Worm (Caenorhabditis elegans) whole organism, L4 larva: Measurements from ENCODE around the gene scly-1.

Experiments used
- F44E2.7 ChIP-seq: fragments of 200-800 bp; sonication (Bioruptor generic); IDR thresholded peaks from 2 replicates; pipeline ENCODE4 v2.1.2; 2022; ENCODE audit warnings: missing genetic modification characterization, missing compliant biosample characterization
- T20F7.1 ChIP-seq: fragments of 200-800 bp; sonication (Bioruptor generic); optimal IDR thresholded peaks from 2 replicates; lab custom pipeline; 2018; ENCODE audit warnings: mild to moderate bottlenecking, missing genetic modification characterization, missing compliant biosample characterization
- T26A8.4 ChIP-seq: fragments of 200-800 bp; sonication (Bioruptor generic); IDR thresholded peaks from 2 replicates; pipeline ENCODE4 v1.3.6; 2022; ENCODE audit warnings: missing genetic modification characterization, missing compliant biosample characterization
- Y105C5A.15 ChIP-seq: fragments of 200-800 bp; sonication (Bioruptor generic); IDR thresholded peaks from 2 replicates; pipeline ENCODE4 v1.3.6; 2022; ENCODE audit warnings: missing genetic modification characterization, missing compliant biosample characterization
- ZK546.5 ChIP-seq, 2 experiments: sonication (generic microtip); optimal IDR thresholded peaks; 2 replicates each; lab custom pipeline; 2017; ENCODE audit warnings: missing biosample characterization in 2 of 2, missing genetic modification characterization in 2 of 2
- aha-1 ChIP-seq: fragments of 150-350 bp; peaks from one replicate; lab custom pipeline; 2014; ENCODE audit warnings: missing biosample characterization, missing genetic modification characterization
- aly-2 ChIP-seq: sonication (generic microtip); optimal IDR thresholded peaks from 2 replicates; lab custom pipeline; 2018; ENCODE audit warnings: missing biosample characterization, missing genetic modification characterization
- ceh-82 ChIP-seq: sonication (generic microtip); optimal IDR thresholded peaks from 2 replicates; lab custom pipeline; 2017; ENCODE audit warnings: missing biosample characterization, missing genetic modification characterization
- ces-1 ChIP-seq: fragments of 150-350 bp; sonication (generic microtip); optimal IDR thresholded peaks from 4 replicates; lab custom pipeline; 2014; ENCODE audit warnings: missing biosample characterization, missing genetic modification reagents, missing genetic modification characterization
- daf-19 ChIP-seq: fragments of 200-800 bp; sonication (Bioruptor generic); conservative IDR thresholded peaks from 2 replicates; pipeline ENCODE4 v1.3.6; 2022; ENCODE audit warnings: missing genetic modification characterization, missing compliant biosample characterization
- dmd-6 ChIP-seq: fragments of 200-800 bp; sonication (Bioruptor generic); IDR thresholded peaks from 2 replicates; pipeline ENCODE4 v1.3.6; 2022; ENCODE audit warnings: missing genetic modification reagents, missing genetic modification characterization, missing compliant biosample characterization
- dmd-8 ChIP-seq: fragments of 200-800 bp; sonication (Bioruptor generic); IDR thresholded peaks from 2 replicates; pipeline ENCODE4 v1.3.6; 2022; ENCODE audit warnings: missing genetic modification characterization, missing compliant biosample characterization
- egl-43 ChIP-seq: fragments of 200-800 bp; sonication (Bioruptor generic); IDR thresholded peaks from 2 replicates; pipeline ENCODE4 v1.3.6; 2022; ENCODE audit warnings: missing genetic modification reagents, missing genetic modification characterization, missing compliant biosample characterization
- fos-1 ChIP-seq: fragments of 150-350 bp; optimal IDR thresholded peaks from 2 replicates; lab custom pipeline; 2014; ENCODE audit warnings: missing biosample characterization, missing genetic modification characterization
- gei-8 ChIP-seq: fragments of 200-800 bp; sonication (Bioruptor generic); optimal IDR thresholded peaks from 2 replicates; lab custom pipeline; 2018; ENCODE audit warnings: mild to moderate bottlenecking, missing genetic modification characterization, missing compliant biosample characterization
- hmg-1.1 ChIP-seq: fragments of 200-800 bp; sonication (Bioruptor generic); IDR thresholded peaks from 2 replicates; pipeline ENCODE4 v1.3.6; 2022; ENCODE audit warnings: missing genetic modification reagents, missing genetic modification characterization, missing compliant biosample characterization
- lin-1 ChIP-seq: fragments of 200-800 bp; sonication (Bioruptor generic); IDR thresholded peaks from 2 replicates; pipeline ENCODE4 v1.3.6; 2022; ENCODE audit warnings: missing genetic modification reagents, missing genetic modification characterization, missing compliant biosample characterization
- lin-29 ChIP-seq: fragments of 200-800 bp; sonication (Bioruptor generic); IDR thresholded peaks from 2 replicates; pipeline ENCODE4 v1.3.6; 2022; ENCODE audit warnings: missing genetic modification reagents, missing genetic modification characterization, missing compliant biosample characterization
- madf-5 ChIP-seq, 2 experiments: fragments of 200-800 bp; sonication (Bioruptor generic); IDR thresholded peaks; 2 replicates each; pipeline ENCODE4 v1.3.6; 2022; ENCODE audit warnings: missing compliant biosample characterization in 2 of 2, missing genetic modification characterization in 2 of 2
- mdt-29 ChIP-seq: fragments of 200-800 bp; sonication (Bioruptor generic); IDR thresholded peaks from 2 replicates; pipeline ENCODE4 v1.3.6; 2022; ENCODE audit warnings: missing genetic modification reagents, missing genetic modification characterization, missing compliant biosample characterization
- mes-2 ChIP-seq: sonication (generic microtip); optimal IDR thresholded peaks from 2 replicates; lab custom pipeline; 2016; ENCODE audit warnings: missing genotype, mild to moderate bottlenecking, missing genetic modification characterization, missing compliant biosample characterization; ENCODE audit not compliant: poor library complexity, severe bottlenecking
- mxl-2 ChIP-seq: fragments of 200-800 bp; sonication (Bioruptor generic); conservative IDR thresholded peaks from 2 replicates; pipeline ENCODE4 v1.3.6; 2022; ENCODE audit warnings: missing genetic modification reagents, missing genetic modification characterization, missing compliant biosample characterization
- nhr-11 ChIP-seq: fragments of 150-350 bp; optimal IDR thresholded peaks from 2 replicates; lab custom pipeline; 2014; ENCODE audit warnings: missing biosample characterization, missing genetic modification characterization
- nhr-48 ChIP-seq: sonication (generic microtip); optimal IDR thresholded peaks from 2 replicates; lab custom pipeline; 2016; ENCODE audit warnings: mild to moderate bottlenecking, missing genetic modification characterization, missing compliant biosample characterization
- pha-4 ChIP-seq, 2 experiments: fragments of 150-350 bp in 1 of 2; fragments of 200-800 bp in 1 of 2; sonication (Bioruptor generic) in 1 of 2; IDR thresholded peaks in 1 of 2; optimal IDR thresholded peaks in 1 of 2; 2 replicates each; pipeline versions ENCODE4 v1.3.6 to Lab custom; 2014 to 2022; ENCODE audit warnings: missing genetic modification characterization in 2 of 2, missing genetic modification reagents in 2 of 2, missing biosample characterization in 1 of 2, missing compliant biosample characterization in 1 of 2
- php-3 ChIP-seq: fragments of 200-800 bp; sonication (Bioruptor generic); IDR thresholded peaks from 2 replicates; pipeline ENCODE4 v1.3.6; 2022; ENCODE audit warnings: missing genetic modification reagents, missing genetic modification characterization, missing compliant biosample characterization
- pqm-1 ChIP-seq: sonication (generic microtip); optimal IDR thresholded peaks from 2 replicates; lab custom pipeline; 2017; ENCODE audit warnings: missing biosample characterization, missing genetic modification characterization
- rbr-2 ChIP-seq: sonication (generic microtip); optimal IDR thresholded peaks from 2 replicates; lab custom pipeline; 2016; ENCODE audit warnings: missing genotype, missing genetic modification characterization, missing compliant biosample characterization
- sdz-12 ChIP-seq: fragments of 200-800 bp; sonication (Bioruptor generic); optimal IDR thresholded peaks from 2 replicates; lab custom pipeline; 2018; ENCODE audit warnings: mild to moderate bottlenecking, missing genetic modification characterization, missing compliant biosample characterization
- set-16 ChIP-seq: fragments of 200-800 bp; sonication (Bioruptor generic); IDR thresholded peaks from 2 replicates; pipeline ENCODE4 v1.3.6; 2022; ENCODE audit warnings: missing genetic modification reagents, missing genetic modification characterization, missing compliant biosample characterization
- unc-62 ChIP-seq, 3 experiments: fragments of 150-350 bp in 1 of 3; sonication (generic microtip); optimal IDR thresholded peaks in 2 of 3; peaks in 1 of 3; 1 replicate in 1 of 3; 2 replicates in 2 of 3; lab custom pipeline; 2014 to 2017; ENCODE audit warnings: missing biosample characterization in 3 of 3, missing genetic modification characterization in 3 of 3, missing genetic modification reagents in 3 of 3, missing genotype in 1 of 3
- zag-1 ChIP-seq: fragments of 150-350 bp; optimal IDR thresholded peaks from 2 replicates; lab custom pipeline; 2014; ENCODE audit warnings: missing biosample characterization, missing genetic modification characterization
- zfp-3 ChIP-seq: fragments of 200-800 bp; sonication (Bioruptor generic); conservative IDR thresholded peaks from 2 replicates; pipeline ENCODE4 v1.3.6; 2022; ENCODE audit warnings: missing genetic modification reagents, missing genetic modification characterization, missing compliant biosample characterization
- zip-11 ChIP-seq: fragments of 200-800 bp; sonication (Bioruptor generic); IDR thresholded peaks from 2 replicates; pipeline ENCODE4 v1.3.6; 2022; ENCODE audit warnings: missing genetic modification characterization, missing compliant biosample characterization
- ztf-11 ChIP-seq: fragments of 150-350 bp; optimal IDR thresholded peaks from 2 replicates; lab custom pipeline; 2014; ENCODE audit warnings: missing biosample characterization, missing genetic modification characterization
- ztf-7 ChIP-seq: fragments of 150-350 bp; optimal IDR thresholded peaks from 2 replicates; lab custom pipeline; 2014; ENCODE audit warnings: missing biosample characterization, missing genetic modification characterization

Gene scly-1

ce11 chrII:6248503-6248902 is 32.4 kb downstream of the scly-1 start (continued):
- TF ChIP-seq mdt-29 (GFP tag; lab: Robert Waterston, UW) (0 out of 2 replicates have a peak, but pooled peaks have one; percentile 29), rbr-2 (peak; percentile 31), zip-11 (GFP tag; lab: Robert Waterston, UW) (no peak), pqm-1 (tag; lab: Kevin White, UChicago) (no peak), nhr-11 (tag; lab: Kevin White, UChicago) (no peak), lin-1 (GFP tag; lab: Robert Waterston, UW) (peak; percentile 76), dmd-8 (GFP tag; lab: Robert Waterston, UW) (peak; percentile 78), ZK546.5 (tag; optimal IDR thresholded peaks at IDR 0.05; lab: Kevin White, UChicago) (no peak), set-16 (GFP tag; lab: Robert Waterston, UW) (peak; percentile 11; the same call in 1 of the 2 replicates), ztf-11 (tag; lab: Kevin White, UChicago) (no peak), gei-8 (GFP tag; lab: Kevin White, UChicago) (no peak), dmd-6 (GFP tag; lab: Robert Waterston, UW) (peak; percentile 38; the same call in 1 of the 2 replicates), egl-43 (GFP tag; lab: Robert Waterston, UW) (no peak), aly-2 (tag; lab: Kevin White, UChicago) (no peak), hmg-1.1 (GFP tag; lab: Robert Waterston, UW) (peak; percentile 58), php-3 (GFP tag; lab: Robert Waterston, UW) (peak; percentile 67; the same call in 1 of the 2 replicates), F44E2.7 (GFP tag; lab: Robert Waterston, UW) (no peak), T20F7.1 (GFP tag; lab: Kevin White, UChicago) (no peak), Y105C5A.15 (GFP tag; lab: Robert Waterston, UW) (peak; percentile 21; the same call in 1 of the 2 replicates), madf-5 (GFP tag; IDR thresholded peaks at IDR 0.05; lab: Robert Waterston, UW) (peak in 1 of 2 experiments; percentile 69; a peak in 1 of 4 replicates), ztf-7 (tag; lab: Kevin White, UChicago) (no peak), pha-4 (GFP tag; IDR thresholded peaks at IDR 0.05; lab: Robert Waterston, UW) (peak; percentile 57; the same call in 1 of the 2 replicates), pha-4 (tag; optimal IDR thresholded peaks at IDR 0.05; lab: Kevin White, UChicago) (no peak), zfp-3 (GFP tag; lab: Robert Waterston, UW) (peak; percentile 51; the same call in 1 of the 2 replicates), daf-19 (GFP tag; lab: Robert Waterston, UW) (peak; percentile 22; the same call in 1 of the 2 replicates)

ce11 chrII:6248029-6248428 is 32.9 kb downstream of the scly-1 start:
- TF ChIP-seq unc-62 (GFP tag; optimal IDR thresholded peaks at IDR 0.05 in 1 of 2; lab: Kevin White, UChicago) (peak in 1 of 2 experiments; percentile 92), unc-62 (tag; optimal IDR thresholded peaks at IDR 0.05; lab: Kevin White, UChicago) (no peak), mes-2 (no peak), T26A8.4 (no peak), zag-1 (tag; lab: Kevin White, UChicago) (no peak), aha-1 (tag; lab: Kevin White, UChicago) (no peak)
- TF ChIP-seq, all 104 proteins: peak for 1

ce11 chrII:6247011-6247410 is 33.9 kb downstream of the scly-1 start, which contains the start of gene T24H7.2:
Gene T24H7.2, plus strand, starts transcription at chrII:6247311.
- TF ChIP-seq ZK546.5 (tag; optimal IDR thresholded peaks at IDR 0.05; lab: Kevin White, UChicago) (no peak), ceh-82 (tag; lab: Kevin White, UChicago) (no peak), fos-1 (tag; lab: Kevin White, UChicago) (no peak), ztf-7 (tag; lab: Kevin White, UChicago) (no peak), pha-4 (GFP tag; IDR thresholded peaks at IDR 0.05; lab: Robert Waterston, UW) (no peak), pha-4 (tag; optimal IDR thresholded peaks at IDR 0.05; lab: Kevin White, UChicago) (no peak), nhr-48 (no peak), hmg-1.1 (GFP tag; lab: Robert Waterston, UW) (no peak), daf-19 (GFP tag; lab: Robert Waterston, UW) (no peak), set-16 (GFP tag; lab: Robert Waterston, UW) (no peak), sdz-12 (GFP tag; lab: Kevin White, UChicago) (no peak), lin-1 (GFP tag; lab: Robert Waterston, UW) (no peak), mxl-2 (no peak), ces-1 (GFP tag; lab: Kevin White, UChicago) (no peak), lin-29 (no peak)
